Fruit fly (Drosophila melanogaster) whole organism, embryonic: ENCODE measurements around the gene CG12194.

ENCODE experiments used
- ATbp ChIP-seq: fragments of 200-800 bp; sonication (Bioruptor generic); optimal IDR thresholded peaks from 2 replicates; lab custom pipeline; 2017; ENCODE audit warnings: missing biosample characterization, mild to moderate bottlenecking, missing genetic modification characterization, missing genetic modification reagents
- Abd-B ChIP-seq: fragments of 200-800 bp; sonication (Bioruptor generic); optimal IDR thresholded peaks from 2 replicates; lab custom pipeline; 2018; ENCODE audit warnings: missing biosample characterization, mild to moderate bottlenecking, missing genetic modification characterization, moderate library complexity
- Ada2b ChIP-seq: fragments of 200-800 bp; sonication (Bioruptor generic); IDR thresholded peaks from 2 replicates; pipeline ENCODE4 v1.3.6; 2022; ENCODE audit warnings: missing biosample characterization, missing genetic modification characterization
- Atf3 ChIP-seq: fragments of 200-800 bp; sonication (Bioruptor generic); optimal IDR thresholded peaks from 3 replicates; lab custom pipeline; 2016; ENCODE audit warnings: missing biosample characterization, missing genetic modification characterization
- BEAF-32 ChIP-seq: fragments of 200-800 bp; sonication (Bioruptor generic); optimal IDR thresholded peaks from 3 replicates; lab custom pipeline; 2017; ENCODE audit warnings: missing biosample characterization, missing genetic modification characterization, mild to moderate bottlenecking, moderate library complexity, missing genetic modification reagents
- CG12155 ChIP-seq: fragments of 200-800 bp; sonication (Bioruptor generic); optimal IDR thresholded peaks from 3 replicates; lab custom pipeline; 2016; ENCODE audit warnings: missing biosample characterization, missing genetic modification characterization
- CG15011 ChIP-seq: fragments of 200-800 bp; sonication (Bioruptor generic); optimal IDR thresholded peaks from 3 replicates; lab custom pipeline; 2018; ENCODE audit warnings: missing biosample characterization, mild to moderate bottlenecking, missing genetic modification characterization
- CG1602 ChIP-seq: fragments of 200-800 bp; sonication (Bioruptor generic); optimal IDR thresholded peaks from 3 replicates; lab custom pipeline; 2016; ENCODE audit warnings: missing biosample characterization, missing genetic modification characterization
- CG2875 ChIP-seq: fragments of 200-800 bp; sonication (Bioruptor generic); optimal IDR thresholded peaks from 2 replicates; lab custom pipeline; 2017; ENCODE audit warnings: missing biosample characterization, mild to moderate bottlenecking, missing genetic modification characterization, missing genetic modification reagents
- CG32532 ChIP-seq: fragments of 200-800 bp; sonication (Bioruptor generic); IDR thresholded peaks from 2 replicates; pipeline ENCODE4 v1.3.6; 2022; ENCODE audit warnings: missing biosample characterization, missing genetic modification characterization
- CG32772 ChIP-seq: fragments of 200-800 bp; sonication (Bioruptor generic); IDR thresholded peaks from 2 replicates; pipeline ENCODE4 v1.3.6; 2022; ENCODE audit warnings: missing biosample characterization, missing genetic modification characterization
- CG3847 ChIP-seq: fragments of 200-800 bp; sonication (Bioruptor generic); IDR thresholded peaks from 2 replicates; pipeline ENCODE4 v1.3.6; 2022; ENCODE audit warnings: missing biosample characterization, missing genetic modification characterization
- CG7556 ChIP-seq: fragments of 200-800 bp; sonication (Bioruptor generic); optimal IDR thresholded peaks from 2 replicates; lab custom pipeline; 2017; ENCODE audit warnings: missing biosample characterization, mild to moderate bottlenecking, missing genetic modification characterization
- CG7786 ChIP-seq: fragments of 200-800 bp; sonication (Bioruptor generic); optimal IDR thresholded peaks from 2 replicates; lab custom pipeline; 2016; ENCODE audit warnings: missing biosample characterization, missing genetic modification characterization
- CG7928 ChIP-seq: fragments of 200-800 bp; sonication (Bioruptor generic); optimal IDR thresholded peaks from 2 replicates; lab custom pipeline; 2017; ENCODE audit warnings: missing biosample characterization, mild to moderate bottlenecking, missing genetic modification characterization
- CG9817 ChIP-seq: fragments of 200-800 bp; sonication (Bioruptor generic); optimal IDR thresholded peaks from 2 replicates; lab custom pipeline; 2018; ENCODE audit warnings: missing biosample characterization, mild to moderate bottlenecking, missing genetic modification characterization, moderate library complexity
- Deaf1 ChIP-seq: fragments of 200-800 bp; optimal IDR thresholded peaks from 3 replicates; lab custom pipeline; 2019; ENCODE audit warnings: missing biosample characterization, mild to moderate bottlenecking, missing genetic modification characterization, moderate library complexity
- Doc2 ChIP-seq: fragments of 200-800 bp; sonication (Bioruptor generic); IDR thresholded peaks from 2 replicates; pipeline ENCODE4 v1.3.6; 2022; ENCODE audit warnings: missing biosample characterization, missing genetic modification characterization
- E2f2 ChIP-seq: fragments of 200-800 bp; sonication (Bioruptor generic); IDR thresholded peaks from 2 replicates; pipeline ENCODE4 v1.3.6; 2022; ENCODE audit warnings: missing biosample characterization, missing genetic modification characterization
- Fer3 ChIP-seq: fragments of 200-800 bp; sonication (Bioruptor generic); optimal IDR thresholded peaks from 2 replicates; lab custom pipeline; 2018; ENCODE audit warnings: missing biosample characterization, mild to moderate bottlenecking, missing genetic modification characterization, moderate library complexity
- HLH4C ChIP-seq: fragments of 200-800 bp; sonication (Bioruptor generic); IDR thresholded peaks from 3 replicates; pipeline ENCODE4 v1.3.6; 2022; ENCODE audit warnings: missing biosample characterization, missing genetic modification characterization; ENCODE audit not compliant: partially characterized antibody
- HLHmδ ChIP-seq: fragments of 200-800 bp; sonication (Bioruptor generic); optimal IDR thresholded peaks from 2 replicates; lab custom pipeline; 2018; ENCODE audit warnings: missing biosample characterization, mild to moderate bottlenecking, missing genetic modification characterization, moderate library complexity
- Lim3 ChIP-seq: fragments of 200-800 bp; sonication (Bioruptor generic); IDR thresholded peaks from 2 replicates; pipeline ENCODE4 v1.3.6; 2022; ENCODE audit warnings: missing biosample characterization, missing genetic modification characterization
- Mad ChIP-seq: fragments of 200-800 bp; sonication (Bioruptor generic); optimal IDR thresholded peaks from 2 replicates; lab custom pipeline; 2016; ENCODE audit warnings: missing biosample characterization, missing genetic modification characterization
- Neu2 ChIP-seq: fragments of 200-800 bp; sonication (Bioruptor generic); optimal IDR thresholded peaks from 3 replicates; lab custom pipeline; 2016; ENCODE audit warnings: missing biosample characterization, missing genetic modification characterization, borderline replicate concordance
- Sry-δ ChIP-seq: fragments of 200-800 bp; sonication (Bioruptor generic); optimal IDR thresholded peaks from 2 replicates; lab custom pipeline; 2016; ENCODE audit warnings: missing biosample characterization, missing genetic modification characterization
- Usf ChIP-seq: fragments of 200-800 bp; sonication (Bioruptor generic); optimal IDR thresholded peaks from 2 replicates; lab custom pipeline; 2017; ENCODE audit warnings: missing genotype, missing biosample characterization, missing genetic modification characterization
- amos ChIP-seq: fragments of 200-800 bp; sonication (Bioruptor generic); IDR thresholded peaks from 2 replicates; pipeline ENCODE4 v1.3.6; 2022; ENCODE audit warnings: missing biosample characterization, missing genetic modification characterization; ENCODE audit not compliant: partially characterized antibody
- cato ChIP-seq: fragments of 200-800 bp; sonication (Bioruptor generic); optimal IDR thresholded peaks from 2 replicates; lab custom pipeline; 2016; ENCODE audit warnings: missing biosample characterization, missing genetic modification characterization, borderline replicate concordance
- dmrt99B ChIP-seq: fragments of 200-800 bp; sonication (Bioruptor generic); optimal IDR thresholded peaks from 2 replicates; lab custom pipeline; 2018; ENCODE audit warnings: missing biosample characterization, mild to moderate bottlenecking, missing genetic modification characterization, moderate library complexity
- emc ChIP-seq: fragments of 200-800 bp; sonication (Bioruptor generic); optimal IDR thresholded peaks from 2 replicates; lab custom pipeline; 2016; ENCODE audit warnings: missing biosample characterization, missing genetic modification characterization
- gro ChIP-seq: fragments of 200-800 bp; sonication (Bioruptor generic); optimal IDR thresholded peaks from 2 replicates; lab custom pipeline; 2016; ENCODE audit warnings: missing biosample characterization, missing genetic modification characterization
- hbn ChIP-seq: fragments of 200-800 bp; sonication (Bioruptor generic); IDR thresholded peaks from 2 replicates; pipeline ENCODE4 v1.3.6; 2022; ENCODE audit warnings: missing biosample characterization, missing genetic modification characterization; ENCODE audit not compliant: partially characterized antibody
- jing ChIP-seq: fragments of 200-800 bp; sonication (Bioruptor generic); optimal IDR thresholded peaks from 2 replicates; lab custom pipeline; 2018; ENCODE audit warnings: missing biosample characterization, mild to moderate bottlenecking, missing genetic modification characterization
- kni ChIP-seq: fragments of 200-800 bp; sonication (Bioruptor generic); optimal IDR thresholded peaks from 3 replicates; lab custom pipeline; 2017; ENCODE audit warnings: mild to moderate bottlenecking, missing biosample characterization, missing genetic modification reagents, missing genetic modification characterization
- lab ChIP-seq: fragments of 200-800 bp; sonication (Bioruptor generic); optimal IDR thresholded peaks from 3 replicates; lab custom pipeline; 2017; ENCODE audit warnings: missing biosample characterization, missing genetic modification characterization, mild to moderate bottlenecking, moderate library complexity, missing genetic modification reagents
- lov ChIP-seq, 2 experiments: fragments of 200-800 bp in 1 of 2; fragments of >200 bp in 1 of 2; sonication (Bioruptor generic) in 1 of 2; IDR thresholded peaks in 1 of 2; optimal IDR thresholded peaks in 1 of 2; 2 replicates in 1 of 2; 3 replicates in 1 of 2; pipeline versions ENCODE4 v1.3.6 to Lab custom; 2017 to 2022; ENCODE audit warnings: missing biosample characterization in 1 of 2, missing genetic modification characterization in 1 of 2
- mam ChIP-seq: fragments of 200-800 bp; sonication (Bioruptor generic); optimal IDR thresholded peaks from 3 replicates; lab custom pipeline; 2016; ENCODE audit warnings: missing biosample characterization, missing genetic modification characterization
- mirr ChIP-seq: fragments of 200-800 bp; sonication (Bioruptor generic); optimal IDR thresholded peaks from 3 replicates; lab custom pipeline; 2018; ENCODE audit warnings: missing biosample characterization, mild to moderate bottlenecking, missing genetic modification characterization
- nerfin-1 ChIP-seq: fragments of 200-800 bp; sonication (Bioruptor generic); optimal IDR thresholded peaks from 3 replicates; lab custom pipeline; 2019; ENCODE audit warnings: missing biosample characterization, mild to moderate bottlenecking, missing genetic modification characterization, moderate library complexity
- org-1 ChIP-seq: fragments of 200-800 bp; sonication (Bioruptor generic); optimal IDR thresholded peaks from 2 replicates; lab custom pipeline; 2017; ENCODE audit warnings: missing biosample characterization, missing genetic modification characterization
- phol ChIP-seq: fragments of 200-800 bp; sonication (Bioruptor generic); optimal IDR thresholded peaks from 3 replicates; lab custom pipeline; 2018; ENCODE audit warnings: missing biosample characterization, mild to moderate bottlenecking, missing genetic modification characterization, moderate library complexity
- scrt ChIP-seq: fragments of 200-800 bp; sonication (Bioruptor generic); optimal IDR thresholded peaks from 2 replicates; lab custom pipeline; 2018; ENCODE audit warnings: missing biosample characterization, mild to moderate bottlenecking, missing genetic modification characterization, moderate library complexity
- slp2 ChIP-seq: fragments of 200-800 bp; sonication (Bioruptor generic); optimal IDR thresholded peaks from 2 replicates; lab custom pipeline; 2016; ENCODE audit warnings: missing biosample characterization, missing genetic modification characterization
- tna ChIP-seq: fragments of 200-800 bp; sonication (Bioruptor generic); IDR thresholded peaks from 2 replicates; pipeline ENCODE4 v1.3.6; 2022; ENCODE audit warnings: missing biosample characterization, missing genetic modification characterization; ENCODE audit not compliant: partially characterized antibody
- wor ChIP-seq: fragments of 200-800 bp; sonication (Bioruptor generic); IDR thresholded peaks from 2 replicates; pipeline ENCODE4 v1.3.6; 2022; ENCODE audit warnings: missing biosample characterization, missing genetic modification characterization
- z ChIP-seq: fragments of 200-800 bp; sonication (Bioruptor generic); IDR thresholded peaks from 3 replicates; pipeline ENCODE4 v1.3.6; 2022; ENCODE audit warnings: missing biosample characterization, missing genetic modification characterization
- zen2 ChIP-seq: fragments of 200-800 bp; sonication (Bioruptor generic); IDR thresholded peaks from 3 replicates; pipeline ENCODE4 v1.3.6; 2022; ENCODE audit warnings: missing biosample characterization, missing genetic modification characterization; ENCODE audit not compliant: partially characterized antibody

CG12194 gene

DNA sequence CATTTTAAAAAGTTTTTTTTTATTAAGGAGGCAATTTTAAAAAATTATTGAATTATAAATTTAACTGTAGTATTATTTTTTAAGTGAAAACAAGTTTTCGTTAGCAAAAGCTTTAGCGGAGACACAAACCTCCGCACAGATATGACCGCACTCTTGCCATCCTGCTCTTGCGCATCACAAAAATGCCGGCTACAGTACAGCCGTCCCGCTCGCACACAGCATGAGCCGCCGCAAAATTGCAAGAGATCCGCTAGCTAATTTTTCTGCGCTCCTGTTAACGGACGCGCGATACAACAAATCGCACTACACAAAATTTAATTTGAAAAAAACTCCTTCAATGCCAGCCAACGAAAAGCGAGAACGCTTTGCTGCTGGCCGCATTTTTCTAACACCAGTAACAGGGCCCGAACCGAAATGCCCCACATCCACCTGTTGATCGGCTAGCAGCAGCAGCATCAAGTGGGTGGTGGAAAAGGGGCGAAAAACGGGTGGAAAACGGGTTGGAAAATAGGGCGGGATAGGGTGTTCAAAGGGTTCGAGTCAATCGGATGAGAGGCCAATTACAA lies 28.0 kb upstream of the CG12194 start (continued):
- TF ChIP-seq zen2 (GFP tag; lab: Robert Waterston, UW) = no peak
- TF ChIP-seq Doc2 (GFP tag; lab: Robert Waterston, UW) = no peak
- no peak for TF ChIP-seq Usf
- peak; percentile 17 for TF ChIP-seq CG9817
- TF ChIP-seq nerfin-1 = peak; percentile 55
- TF ChIP-seq amos (GFP tag; lab: Robert Waterston, UW) = peak; percentile 50; the same call in 1 of the 2 replicates
- TF ChIP-seq dmrt99B (tag; lab: Kevin White, UChicago) = no peak
- TF ChIP-seq Ada2b = no peak
- peak; percentile 48 for TF ChIP-seq Mad (GFP tag; lab: Kevin White, UChicago)
- peak; percentile 38 for TF ChIP-seq phol (tag; lab: Kevin White, UChicago)
- peak; percentile 53; the same call in 1 of the 3 replicates for TF ChIP-seq z (GFP tag; lab: Robert Waterston, UW)
- TF ChIP-seq Abd-B (GFP tag; lab: Kevin White, UChicago) = no peak
- no peak for TF ChIP-seq CG7786
- no peak for TF ChIP-seq emc (GFP tag; lab: Kevin White, UChicago)
- TF ChIP-seq CG7556 (GFP tag; lab: Kevin White, UChicago) = peak; percentile 55
- peak; percentile 41; the same call in 1 of the 2 replicates for TF ChIP-seq CG32532 (GFP tag; lab: Robert Waterston, UW)
- TF ChIP-seq cato = no peak
- TF ChIP-seq Fer3 (tag; lab: Kevin White, UChicago) = peak; percentile 35
- peak; percentile 68; the same call in 1 of the 2 replicates for TF ChIP-seq tna (GFP tag; lab: Robert Waterston, UW)
- TF ChIP-seq jing (GFP tag; lab: Kevin White, UChicago) = no peak
- TF ChIP-seq Sry-δ (GFP tag; lab: Kevin White, UChicago) = no peak
- 0 out of 2 replicates have a peak, but pooled peaks have one; percentile 31 for TF ChIP-seq hbn
- no peak for TF ChIP-seq wor (GFP tag; lab: Robert Waterston, UW)
- peak; percentile 54 for TF ChIP-seq E2f2 (GFP tag; lab: Robert Waterston, UW)
- no peak for TF ChIP-seq CG2875 (GFP tag; lab: Kevin White, UChicago)
- peak; percentile 54 for TF ChIP-seq Deaf1
- TF ChIP-seq CG7928 (GFP tag; lab: Kevin White, UChicago) = no peak
- peak; percentile 60 for TF ChIP-seq mirr
- no peak for TF ChIP-seq lov (optimal IDR thresholded peaks at IDR 0.05; lab: Kevin White, UChicago)
- no peak for TF ChIP-seq lov (GFP tag; IDR thresholded peaks at IDR 0.05; lab: Robert Waterston, UW)
- peak; percentile 71 for TF ChIP-seq CG32772
- TF ChIP-seq CG12155 = peak; percentile 35
- peak; percentile 57 for TF ChIP-seq lab (GFP tag; lab: Kevin White, UChicago)
- TF ChIP-seq HLHmδ = peak; percentile 28
- TF ChIP-seq Neu2 = no peak
- peak; percentile 31; the same call in 2 of the 3 replicates for TF ChIP-seq HLH4C (GFP tag; lab: Robert Waterston, UW)
- no peak for TF ChIP-seq ATbp
- no peak for TF ChIP-seq mam (GFP tag; lab: Kevin White, UChicago)
- TF ChIP-seq BEAF-32 (GFP tag; lab: Kevin White, UChicago) = peak; percentile 3
- no peak for TF ChIP-seq Lim3 (GFP tag; lab: Robert Waterston, UW)
- TF ChIP-seq CG15011 = no peak
- peak; percentile 99 for TF ChIP-seq scrt (GFP tag; lab: Kevin White, UChicago)
- TF ChIP-seq org-1 (GFP tag; lab: Kevin White, UChicago) = no peak
- TF ChIP-seq slp2 (GFP tag; lab: Kevin White, UChicago) = no peak
- peak; percentile 35 for TF ChIP-seq CG1602
- TF ChIP-seq kni (GFP tag; lab: Kevin White, UChicago) = peak; percentile 95
- peak; percentile 70 for TF ChIP-seq gro
- TF ChIP-seq CG3847 (GFP tag; lab: Robert Waterston, UW) = peak; percentile 33
- TF ChIP-seq Atf3 (GFP tag; lab: Kevin White, UChicago) = no peak
